Worm (Caenorhabditis elegans): Measurements from ENCODE around the gene str-256.

ce11 chrV:483289-483795, 17.8 kb downstream of the str-256 start, which contains the start of gene nhr-130:
- TF ChIP-seq ztf-4 (tag; optimal IDR thresholded peaks at IDR 0.05) (no peak), lin-39 (tag; optimal IDR thresholded peaks at IDR 0.05) (no peak), nhr-237 (tag; optimal IDR thresholded peaks at IDR 0.05) (no peak), mdl-1 (tag; optimal IDR thresholded peaks at IDR 0.05) (no peak), lin-15B (tag; optimal IDR thresholded peaks at IDR 0.05) (no peak), elt-2 (tag; optimal IDR thresholded peaks at IDR 0.05) (peak; percentile 90), sea-2 (GFP tag; optimal IDR thresholded peaks at IDR 0.05) (no peak), mml-1 (tag; optimal IDR thresholded peaks at IDR 0.05) (no peak), unc-39 (tag; optimal IDR thresholded peaks at IDR 0.05) (no peak), ztf-11 (tag; optimal IDR thresholded peaks at IDR 0.05) (no peak)

Data from whole organism, L3 larva.